Worm (Caenorhabditis elegans) whole organism, L2 larva: ENCODE results near the gene R10E9.3.

ENCODE experiments used
- ZK546.5 ChIP-seq: sonication (generic microtip); optimal IDR thresholded peaks from 2 replicates; lab custom pipeline; 2017; ENCODE audit warnings: missing biosample characterization, missing genetic modification characterization
- aly-2 ChIP-seq: fragments of 150-350 bp; optimal IDR thresholded peaks from 2 replicates; lab custom pipeline; 2014; ENCODE audit warnings: missing biosample characterization, missing genetic modification characterization
- fos-1 ChIP-seq: fragments of 150-350 bp; optimal IDR thresholded peaks from 2 replicates; lab custom pipeline; 2014; ENCODE audit warnings: missing biosample characterization, missing genetic modification characterization
- lin-11 ChIP-seq: fragments of 150-350 bp; sonication (generic microtip); optimal IDR thresholded peaks from 2 replicates; lab custom pipeline; 2014; ENCODE audit warnings: missing biosample characterization, missing genetic modification characterization, inconsistent platforms, mixed read lengths
- lin-39 ChIP-seq: fragments of 150-350 bp; optimal IDR thresholded peaks from 2 replicates; lab custom pipeline; 2014; ENCODE audit warnings: missing biosample characterization, missing genetic modification reagents, missing genetic modification characterization
- nhr-10 ChIP-seq: sonication (generic microtip); optimal IDR thresholded peaks from 2 replicates; lab custom pipeline; 2017; ENCODE audit warnings: missing biosample characterization, missing genetic modification characterization
- nhr-21 ChIP-seq: fragments of 150-350 bp; optimal IDR thresholded peaks from 2 replicates; lab custom pipeline; 2014; ENCODE audit warnings: missing biosample characterization, missing genetic modification characterization
- nhr-6 ChIP-seq: fragments of 150-350 bp; optimal IDR thresholded peaks from 2 replicates; lab custom pipeline; 2014; ENCODE audit warnings: missing biosample characterization, missing genetic modification characterization
- peb-1 ChIP-seq: fragments of 150-350 bp; optimal IDR thresholded peaks from 2 replicates; lab custom pipeline; 2014; ENCODE audit warnings: missing biosample characterization, missing genetic modification characterization
- snpc-4 ChIP-seq: fragments of 150-350 bp; optimal IDR thresholded peaks from 2 replicates; lab custom pipeline; 2014; ENCODE audit warnings: missing biosample characterization, missing genetic modification characterization
- unc-62 ChIP-seq: fragments of 150-350 bp; optimal IDR thresholded peaks from 2 replicates; lab custom pipeline; 2014; ENCODE audit warnings: missing biosample characterization, missing genetic modification reagents, missing genetic modification characterization
- zag-1 ChIP-seq: fragments of 150-350 bp; optimal IDR thresholded peaks from 2 replicates; lab custom pipeline; 2014; ENCODE audit warnings: missing biosample characterization, missing genetic modification characterization
- ztf-4 ChIP-seq: fragments of 150-350 bp; optimal IDR thresholded peaks from 2 replicates; lab custom pipeline; 2014; ENCODE audit warnings: missing biosample characterization, missing genetic modification characterization

DNA sequence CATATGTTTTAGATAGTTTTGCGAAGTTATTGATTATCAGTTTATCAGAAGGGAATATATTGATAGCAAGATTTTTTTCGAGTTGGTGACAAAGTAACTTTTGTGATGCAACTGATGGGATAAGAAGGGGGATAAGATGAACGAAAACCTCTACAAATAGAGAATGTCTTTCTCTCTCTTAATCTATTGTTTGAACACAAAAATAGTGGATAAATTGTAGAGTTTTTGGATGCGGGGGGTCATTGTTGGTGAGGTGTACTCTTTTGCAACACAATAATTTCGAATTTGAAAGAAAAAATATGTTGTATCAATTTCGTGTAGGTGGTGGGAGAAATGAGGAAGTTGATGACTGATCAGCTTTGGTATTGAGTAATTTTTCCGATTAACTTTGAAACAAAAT is 33.9 kb upstream of the R10E9.3 start, which contains the start of gene ZK1058.9:
- TF ChIP-seq unc-62 (GFP tag; lab: Kevin White, UChicago) (no peak), aly-2 (tag; lab: Kevin White, UChicago) (no peak), zag-1 (tag; lab: Kevin White, UChicago) (no peak), nhr-21 (no peak), fos-1 (tag; lab: Kevin White, UChicago) (no peak), nhr-6 (no peak), snpc-4 (tag; lab: Kevin White, UChicago) (no peak), nhr-10 (tag; lab: Kevin White, UChicago) (no peak), ZK546.5 (tag; lab: Kevin White, UChicago) (no peak), lin-39 (no peak), ztf-4 (tag; lab: Kevin White, UChicago) (no peak), peb-1 (tag; lab: Kevin White, UChicago) (no peak), lin-11 (tag; lab: Kevin White, UChicago) (no peak)
